Worm (Caenorhabditis elegans) whole organism, L4 larva: Measurements from ENCODE around the gene fbxb-33.

Experiments used
- F10B5.3 ChIP-seq: sonication (generic microtip); optimal IDR thresholded peaks from 2 replicates; lab custom pipeline; 2016; ENCODE audit warnings: mild to moderate bottlenecking, missing genetic modification characterization, missing compliant biosample characterization
- F26F4.8 ChIP-seq: fragments of 200-800 bp; sonication (Bioruptor generic); conservative IDR thresholded peaks from 2 replicates; pipeline ENCODE4 v1.3.6; 2022; ENCODE audit warnings: missing genetic modification characterization, missing compliant biosample characterization
- R02D3.7 ChIP-seq: fragments of 150-350 bp; sonication (generic microtip); optimal IDR thresholded peaks from 3 replicates; lab custom pipeline; 2014; ENCODE audit warnings: missing biosample characterization, missing genetic modification characterization
- Y75B8A.6 ChIP-seq: fragments of 200-800 bp; sonication (Bioruptor generic); IDR thresholded peaks from 2 replicates; pipeline ENCODE4 v1.3.6; 2022; ENCODE audit warnings: missing genetic modification reagents, missing genetic modification characterization, missing compliant biosample characterization
- ZK337.2 ChIP-seq: fragments of 200-800 bp; sonication (Bioruptor generic); IDR thresholded peaks from 2 replicates; pipeline ENCODE4 v1.3.6; 2022; ENCODE audit warnings: missing genetic modification reagents, missing genetic modification characterization, missing compliant biosample characterization
- ZK546.5 ChIP-seq, 2 experiments: sonication (generic microtip); optimal IDR thresholded peaks; 2 replicates each; lab custom pipeline; 2017; ENCODE audit warnings: missing biosample characterization in 2 of 2, missing genetic modification characterization in 2 of 2
- arid-1 ChIP-seq: fragments of 200-800 bp; sonication (Bioruptor generic); conservative IDR thresholded peaks from 2 replicates; pipeline ENCODE4 v1.3.6; 2022; ENCODE audit warnings: missing genetic modification reagents, missing genetic modification characterization, missing compliant biosample characterization
- ceh-32 ChIP-seq: sonication (generic microtip); optimal IDR thresholded peaks from 2 replicates; lab custom pipeline; 2016; ENCODE audit warnings: mild to moderate bottlenecking, missing genetic modification characterization, missing compliant biosample characterization; ENCODE audit not compliant: poor library complexity
- ceh-44 ChIP-seq: fragments of 200-800 bp; sonication (Bioruptor generic); IDR thresholded peaks from 2 replicates; pipeline ENCODE4 v1.3.6; 2022; ENCODE audit warnings: missing genetic modification reagents, missing genetic modification characterization, missing compliant biosample characterization
- ceh-62 ChIP-seq: sonication (generic microtip); optimal IDR thresholded peaks from 2 replicates; lab custom pipeline; 2017; ENCODE audit warnings: missing biosample characterization, missing genetic modification characterization
- ces-1 ChIP-seq: fragments of 150-350 bp; sonication (generic microtip); optimal IDR thresholded peaks from 4 replicates; lab custom pipeline; 2014; ENCODE audit warnings: missing biosample characterization, missing genetic modification reagents, missing genetic modification characterization
- cey-2 ChIP-seq: sonication (generic microtip); optimal IDR thresholded peaks from 3 replicates; lab custom pipeline; 2017; ENCODE audit warnings: missing genetic modification characterization, mild to moderate bottlenecking, missing compliant biosample characterization, antibody characterized with exemption, borderline replicate concordance; ENCODE audit not compliant: insufficient read depth
- daf-8 ChIP-seq: fragments of 200-800 bp; sonication (Bioruptor generic); IDR thresholded peaks from 2 replicates; pipeline ENCODE4 v1.3.6; 2022; ENCODE audit warnings: missing genetic modification characterization, missing compliant biosample characterization
- duxl-1 ChIP-seq: sonication (generic microtip); optimal IDR thresholded peaks from 2 replicates; lab custom pipeline; 2016; ENCODE audit warnings: mild to moderate bottlenecking, missing genetic modification characterization, moderate library complexity, missing compliant biosample characterization; ENCODE audit not compliant: poor library complexity
- egl-27 ChIP-seq: sonication (generic microtip); optimal IDR thresholded peaks from 3 replicates; lab custom pipeline; 2017; ENCODE audit warnings: missing biosample characterization, missing genetic modification reagents, missing genetic modification characterization
- fkh-10 ChIP-seq: fragments of 150-350 bp; optimal IDR thresholded peaks from 2 replicates; lab custom pipeline; 2014; ENCODE audit warnings: missing biosample characterization, missing genetic modification reagents, missing genetic modification characterization
- hif-1 ChIP-seq, 2 experiments: sonication (generic microtip); optimal IDR thresholded peaks; 2 replicates each; lab custom pipeline; 2016 to 2017; ENCODE audit warnings: missing compliant biosample characterization in 2 of 2, missing genetic modification characterization in 2 of 2, missing genetic modification reagents in 2 of 2, missing genotype in 2 of 2, mild to moderate bottlenecking in 1 of 2
- hlh-30 ChIP-seq: sonication (generic microtip); optimal IDR thresholded peaks from 2 replicates; lab custom pipeline; 2017; ENCODE audit warnings: antibody characterized with exemption, mild to moderate bottlenecking, missing genetic modification characterization, missing compliant biosample characterization; ENCODE audit not compliant: insufficient read depth
- lim-7 ChIP-seq: fragments of 200-800 bp; sonication (Bioruptor generic); IDR thresholded peaks from 2 replicates; pipeline ENCODE4 v1.3.6; 2022; ENCODE audit warnings: missing genetic modification characterization, missing compliant biosample characterization
- lin-39 ChIP-seq: fragments of 150-350 bp; optimal IDR thresholded peaks from 2 replicates; lab custom pipeline; 2014; ENCODE audit warnings: missing biosample characterization, missing genetic modification reagents, missing genetic modification characterization
- lsy-2 ChIP-seq, 2 experiments: fragments of 150-350 bp in 1 of 2; sonication (generic microtip) in 1 of 2; optimal IDR thresholded peaks; 2 replicates each; lab custom pipeline; 2014 to 2017; ENCODE audit warnings: missing biosample characterization in 2 of 2, missing genetic modification characterization in 2 of 2
- mes-2 ChIP-seq: sonication (generic microtip); optimal IDR thresholded peaks from 2 replicates; lab custom pipeline; 2016; ENCODE audit warnings: missing genotype, mild to moderate bottlenecking, missing genetic modification characterization, missing compliant biosample characterization; ENCODE audit not compliant: poor library complexity, severe bottlenecking
- mxl-2 ChIP-seq: fragments of 200-800 bp; sonication (Bioruptor generic); conservative IDR thresholded peaks from 2 replicates; pipeline ENCODE4 v1.3.6; 2022; ENCODE audit warnings: missing genetic modification reagents, missing genetic modification characterization, missing compliant biosample characterization
- mxl-3 ChIP-seq: fragments of 200-800 bp; sonication (Bioruptor generic); optimal IDR thresholded peaks from 2 replicates; lab custom pipeline; 2018; ENCODE audit warnings: mild to moderate bottlenecking, missing genetic modification characterization, missing compliant biosample characterization
- nhr-41 ChIP-seq: fragments of 200-800 bp; sonication (Bioruptor generic); IDR thresholded peaks from 2 replicates; pipeline ENCODE4 v1.3.6; 2022; ENCODE audit warnings: missing genetic modification reagents, missing genetic modification characterization, missing compliant biosample characterization
- nhr-48 ChIP-seq: sonication (generic microtip); optimal IDR thresholded peaks from 2 replicates; lab custom pipeline; 2016; ENCODE audit warnings: mild to moderate bottlenecking, missing genetic modification characterization, missing compliant biosample characterization
- nhr-6 ChIP-seq: fragments of 150-350 bp; optimal IDR thresholded peaks from 2 replicates; lab custom pipeline; 2014; ENCODE audit warnings: missing biosample characterization, missing genetic modification characterization
- php-3 ChIP-seq: fragments of 200-800 bp; sonication (Bioruptor generic); IDR thresholded peaks from 2 replicates; pipeline ENCODE4 v1.3.6; 2022; ENCODE audit warnings: missing genetic modification reagents, missing genetic modification characterization, missing compliant biosample characterization
- rbr-2 ChIP-seq: sonication (generic microtip); optimal IDR thresholded peaks from 2 replicates; lab custom pipeline; 2016; ENCODE audit warnings: missing genotype, missing genetic modification characterization, missing compliant biosample characterization
- set-16 ChIP-seq: fragments of 200-800 bp; sonication (Bioruptor generic); IDR thresholded peaks from 2 replicates; pipeline ENCODE4 v1.3.6; 2022; ENCODE audit warnings: missing genetic modification reagents, missing genetic modification characterization, missing compliant biosample characterization
- snpc-4 ChIP-seq: fragments of 150-350 bp; optimal IDR thresholded peaks from 2 replicates; lab custom pipeline; 2014; ENCODE audit warnings: missing biosample characterization, missing genetic modification characterization
- spr-3 ChIP-seq: fragments of 200-800 bp; sonication (Bioruptor generic); optimal IDR thresholded peaks from 2 replicates; lab custom pipeline; 2018; ENCODE audit warnings: mild to moderate bottlenecking, missing genetic modification characterization, missing compliant biosample characterization
- unc-130 ChIP-seq: sonication (generic microtip); optimal IDR thresholded peaks from 2 replicates; lab custom pipeline; 2016; ENCODE audit warnings: missing genetic modification reagents, missing genetic modification characterization, missing compliant biosample characterization
- unc-39 ChIP-seq: sonication (generic microtip); optimal IDR thresholded peaks from 2 replicates; lab custom pipeline; 2017; ENCODE audit warnings: missing biosample characterization, missing genetic modification characterization
- unc-62 ChIP-seq, 3 experiments: fragments of 150-350 bp in 1 of 3; sonication (generic microtip); optimal IDR thresholded peaks in 2 of 3; peaks in 1 of 3; 1 replicate in 1 of 3; 2 replicates in 2 of 3; lab custom pipeline; 2014 to 2017; ENCODE audit warnings: missing biosample characterization in 3 of 3, missing genetic modification characterization in 3 of 3, missing genetic modification reagents in 3 of 3, missing genotype in 1 of 3
- zfp-3 ChIP-seq: fragments of 200-800 bp; sonication (Bioruptor generic); conservative IDR thresholded peaks from 2 replicates; pipeline ENCODE4 v1.3.6; 2022; ENCODE audit warnings: missing genetic modification reagents, missing genetic modification characterization, missing compliant biosample characterization

The fbxb-33 gene

ce11 chrII:3647111-3647510 is at the start of gene fbxb-33:
fbxb-33 (plus strand) TSS chrII:3647411.
- no peak for TF ChIP-seq ces-1 (GFP tag; lab: Kevin White, UChicago)
- TF ChIP-seq hif-1 (tag; optimal IDR thresholded peaks at IDR 0.05; lab: Kevin White, UChicago) = no peak
- TF ChIP-seq cey-2 (tag; lab: Kevin White, UChicago) = no peak
- TF ChIP-seq F10B5.3 (tag; lab: Kevin White, UChicago) = no peak
- TF ChIP-seq snpc-4 (tag; lab: Kevin White, UChicago) = no peak
- no peak for TF ChIP-seq egl-27 (tag; lab: Kevin White, UChicago)
- no peak for TF ChIP-seq arid-1 (GFP tag; lab: Robert Waterston, UW)
- no peak for TF ChIP-seq fkh-10 (GFP tag; lab: Kevin White, UChicago)

- TF ChIP-seq spr-3 = no peak
- TF ChIP-seq zfp-3 = no peak
- no peak for TF ChIP-seq lin-39 (tag; lab: Kevin White, UChicago)
Measured at ce11 chrII:3598721-3599120, 48.5 kb upstream of the fbxb-33 start, which contains the start of gene Y49F6A.11. Y49F6A.11 (minus strand) TSS chrII:3598821.

- TF ChIP-seq set-16 (GFP tag; lab: Robert Waterston, UW) = peak; percentile 76
- TF ChIP-seq rbr-2 (tag; lab: Kevin White, UChicago) = no peak
- no peak for TF ChIP-seq nhr-41 (GFP tag; lab: Robert Waterston, UW)
- TF ChIP-seq mxl-2 (GFP tag; lab: Robert Waterston, UW) = no peak
- no peak for TF ChIP-seq unc-130
- no peak for TF ChIP-seq nhr-48 (tag; lab: Kevin White, UChicago)
- TF ChIP-seq daf-8 (GFP tag; lab: Robert Waterston, UW) = no peak
- no peak for TF ChIP-seq lsy-2 (tag; optimal IDR thresholded peaks at IDR 0.05; lab: Kevin White, UChicago)
Measured at ce11 chrII:3604578-3604977, 42.6 kb upstream of the fbxb-33 start.

ce11 chrII:3609764-3610163 is 37.4 kb upstream of the fbxb-33 start, which contains the start of gene Y49F6A.5:
Y49F6A.5 (minus strand) TSS chrII:3609864.
- no peak for TF ChIP-seq ceh-44 (GFP tag; lab: Robert Waterston, UW)
- no peak for TF ChIP-seq php-3
- TF ChIP-seq nhr-6 (tag; lab: Kevin White, UChicago) = no peak
- no peak for TF ChIP-seq unc-39 (tag; lab: Kevin White, UChicago)
- no peak for TF ChIP-seq F26F4.8 (GFP tag; lab: Robert Waterston, UW)
- TF ChIP-seq mxl-3 (GFP tag; lab: Kevin White, UChicago) = no peak
- no peak for TF ChIP-seq hlh-30 (tag; lab: Kevin White, UChicago)
- no peak for TF ChIP-seq ceh-62 (tag; lab: Kevin White, UChicago)
- no peak for TF ChIP-seq lim-7 (GFP tag; lab: Robert Waterston, UW)
- TF ChIP-seq ZK546.5 (tag; optimal IDR thresholded peaks at IDR 0.05; lab: Kevin White, UChicago) = no peak
- no peak for TF ChIP-seq R02D3.7
- TF ChIP-seq ceh-32 (tag; lab: Kevin White, UChicago) = no peak
- no peak for TF ChIP-seq Y75B8A.6

DNA sequence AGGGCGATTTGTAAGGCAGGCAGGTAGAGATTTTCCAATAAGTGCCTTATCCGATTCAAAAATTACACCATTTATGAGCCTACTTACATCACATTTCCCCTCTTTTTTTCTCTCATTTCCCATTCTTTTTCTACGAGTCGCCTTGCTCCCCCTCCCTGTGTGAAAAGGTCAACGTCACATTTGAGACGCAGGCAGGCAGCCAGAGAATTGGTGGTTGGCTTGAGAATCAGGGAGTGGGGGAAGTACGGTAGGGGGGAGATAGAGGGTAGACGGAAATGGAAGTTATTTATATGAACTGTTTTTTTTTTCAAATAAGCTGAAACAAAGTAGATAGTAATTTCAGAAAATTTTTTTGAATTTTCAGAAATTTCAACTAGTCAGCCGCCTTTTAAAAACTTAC is 30.6 kb upstream of the fbxb-33 start:
- TF ChIP-seq duxl-1 (peak; percentile 86), ZK337.2 (GFP tag; lab: Robert Waterston, UW) (no peak), mes-2 (tag; lab: Kevin White, UChicago) (peak; percentile 1), unc-62 (GFP tag; optimal IDR thresholded peaks at IDR 0.05 in 1 of 2; lab: Kevin White, UChicago) (peak in 1 of 2 experiments; percentile 5), unc-62 (tag; optimal IDR thresholded peaks at IDR 0.05; lab: Kevin White, UChicago) (no peak)
